Worm (Caenorhabditis elegans) whole organism, L1 larva: ENCODE results near the gene ppm-1.A.

Experiments used
- alr-1 ChIP-seq: fragments of 200-800 bp; sonication (Bioruptor generic); optimal IDR thresholded peaks from 2 replicates; lab custom pipeline; 2018; ENCODE audit warnings: borderline replicate concordance, mild to moderate bottlenecking, missing genetic modification characterization, missing compliant biosample characterization
- ama-1 ChIP-seq: fragments of 150-350 bp; optimal IDR thresholded peaks from 2 replicates; lab custom pipeline; 2014
- ets-5 ChIP-seq: fragments of 200-800 bp; sonication (Bioruptor generic); IDR thresholded peaks from 2 replicates; pipeline ENCODE4 v1.3.6; 2022; ENCODE audit warnings: missing genetic modification characterization, missing compliant biosample characterization
- mef-2 ChIP-seq: fragments of 150-350 bp; optimal IDR thresholded peaks from 2 replicates; lab custom pipeline; 2014; ENCODE audit warnings: missing biosample characterization, missing genetic modification characterization
- nhr-12 ChIP-seq: sonication (generic microtip); optimal IDR thresholded peaks from 2 replicates; lab custom pipeline; 2017; ENCODE audit warnings: missing biosample characterization, missing genetic modification characterization
- nhr-71 ChIP-seq: sonication (generic microtip); optimal IDR thresholded peaks from 2 replicates; lab custom pipeline; 2016; ENCODE audit warnings: mild to moderate bottlenecking, missing genetic modification characterization, moderate library complexity, missing compliant biosample characterization
- unc-62 ChIP-seq: fragments of 150-350 bp; optimal IDR thresholded peaks from 2 replicates; lab custom pipeline; 2014; ENCODE audit warnings: missing biosample characterization, missing genetic modification reagents, missing genetic modification characterization
- xbp-1 ChIP-seq: sonication (generic microtip); optimal IDR thresholded peaks from 2 replicates; lab custom pipeline; 2016; ENCODE audit warnings: missing genetic modification characterization, missing compliant biosample characterization
- ztf-11 ChIP-seq, 2 experiments: sonication (generic microtip); optimal IDR thresholded peaks; 2 replicates each; lab custom pipeline; 2016 to 2017; ENCODE audit warnings: missing genetic modification characterization in 2 of 2, missing biosample characterization in 1 of 2, missing compliant biosample characterization in 1 of 2

- TF ChIP-seq xbp-1 (tag; lab: Kevin White, UChicago) (no peak), nhr-12 (no peak), alr-1 (tag; lab: Kevin White, UChicago) (no peak), mef-2 (no peak), ama-1 (lab: Kevin White, UChicago) (no peak), nhr-71 (tag; lab: Kevin White, UChicago) (no peak), unc-62 (GFP tag; lab: Kevin White, UChicago) (no peak), ets-5 (GFP tag; lab: Robert Waterston, UW) (no peak), ztf-11 (tag; optimal IDR thresholded peaks at IDR 0.05; lab: Kevin White, UChicago) (no peak)
Observed at ce11 chrV:10528500-10528899, 7.7 kb downstream of the ppm-1.A start, which contains the start of gene F25D1.3.
